Fruit fly (Drosophila melanogaster): ENCODE results near the gene Nuf2.

DNA sequence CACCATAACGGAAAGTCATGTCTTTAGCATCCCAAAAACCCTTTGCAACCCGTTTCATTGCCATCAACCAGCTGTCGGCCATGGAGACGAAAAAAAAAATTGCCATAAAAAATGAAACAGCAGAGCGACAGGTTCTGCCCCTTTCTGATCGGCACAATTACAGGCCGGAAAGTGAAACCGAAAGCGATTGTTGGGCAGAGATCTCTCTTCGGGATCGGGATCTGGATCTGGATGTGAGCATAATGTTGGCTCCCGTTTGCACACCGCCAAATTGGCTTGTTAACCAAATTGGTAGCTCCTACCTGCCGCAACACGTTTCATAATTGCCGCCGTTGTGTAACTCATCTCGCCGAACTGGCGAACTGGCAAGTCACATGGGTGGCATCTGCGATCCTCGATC is 16.6 kb upstream of the Nuf2 start:
- TF ChIP-seq CG14711 (tag; optimal IDR thresholded peaks at IDR 0.05), result no peak
- no peak for TF ChIP-seq CG1620 (GFP tag; optimal IDR thresholded peaks at IDR 0.05)
